Fruit fly (Drosophila melanogaster) whole organism, prepupa: ENCODE data around the gene CG9205.

Experiments
- Blimp-1 ChIP-seq: fragments of 200-800 bp; sonication (Bioruptor generic); optimal IDR thresholded peaks from 3 replicates; lab custom pipeline; 2017; ENCODE audit warnings: missing biosample characterization, missing genetic modification characterization, mild to moderate bottlenecking, moderate library complexity, missing genetic modification reagents
- CG10631 ChIP-seq: fragments of 200-800 bp; sonication (Bioruptor generic); optimal IDR thresholded peaks from 2 replicates; lab custom pipeline; 2016; ENCODE audit warnings: missing biosample characterization, missing genetic modification characterization
- CG10669 ChIP-seq: fragments of 200-800 bp; sonication (Bioruptor generic); optimal IDR thresholded peaks from 3 replicates; lab custom pipeline; 2018; ENCODE audit warnings: missing biosample characterization, mild to moderate bottlenecking, missing genetic modification characterization, moderate library complexity
- CG11294 ChIP-seq: fragments of 200-800 bp; sonication (Bioruptor generic); IDR thresholded peaks from 2 replicates; pipeline ENCODE4 v1.3.6; 2022; ENCODE audit warnings: missing biosample characterization, missing genetic modification characterization
- CG11762 ChIP-seq: fragments of 200-800 bp; sonication (Bioruptor generic); optimal IDR thresholded peaks from 3 replicates; lab custom pipeline; 2016; ENCODE audit warnings: missing biosample characterization, missing genetic modification characterization; ENCODE audit not compliant: insufficient read depth
- CG11902 ChIP-seq: fragments of 200-800 bp; sonication (Bioruptor generic); optimal IDR thresholded peaks from 3 replicates; lab custom pipeline; 2016; ENCODE audit warnings: missing biosample characterization, missing genetic modification characterization
- CG15336 ChIP-seq: fragments of 200-800 bp; sonication (Bioruptor generic); IDR thresholded peaks from 2 replicates; pipeline ENCODE4 v1.3.6; 2022; ENCODE audit warnings: missing biosample characterization, missing genetic modification characterization
- CG1621 ChIP-seq: fragments of 200-800 bp; sonication (Bioruptor generic); optimal IDR thresholded peaks from 3 replicates; lab custom pipeline; 2018; ENCODE audit warnings: missing biosample characterization, mild to moderate bottlenecking, missing genetic modification characterization
- CG16779 ChIP-seq: fragments of 200-800 bp; sonication (Bioruptor generic); optimal IDR thresholded peaks from 3 replicates; lab custom pipeline; 2017; ENCODE audit warnings: missing biosample characterization, mild to moderate bottlenecking, missing genetic modification characterization
- CG31627 ChIP-seq: fragments of 200-800 bp; sonication (Bioruptor generic); optimal IDR thresholded peaks from 3 replicates; lab custom pipeline; 2016; ENCODE audit warnings: missing biosample characterization, missing genetic modification characterization
- CG32006 ChIP-seq: fragments of 200-800 bp; sonication (Bioruptor generic); optimal IDR thresholded peaks from 3 replicates; lab custom pipeline; 2017; ENCODE audit warnings: missing biosample characterization, mild to moderate bottlenecking, missing genetic modification characterization
- CG34406 ChIP-seq: fragments of 200-800 bp; sonication (Bioruptor generic); optimal IDR thresholded peaks from 3 replicates; lab custom pipeline; 2016; ENCODE audit warnings: missing biosample characterization, missing genetic modification characterization
- CG3919 ChIP-seq: fragments of 200-800 bp; sonication (Bioruptor generic); optimal IDR thresholded peaks from 3 replicates; lab custom pipeline; 2016; ENCODE audit warnings: missing biosample characterization, missing genetic modification characterization
- CG4318 ChIP-seq: fragments of 200-800 bp; sonication (Bioruptor generic); optimal IDR thresholded peaks from 3 replicates; lab custom pipeline; 2017; ENCODE audit warnings: missing biosample characterization, mild to moderate bottlenecking, missing genetic modification characterization
- CG6163 ChIP-seq: fragments of 200-800 bp; sonication (Bioruptor generic); IDR thresholded peaks from 3 replicates; pipeline ENCODE4 v1.3.6; 2022; ENCODE audit warnings: missing biosample characterization, missing genetic modification characterization
- CG6276 ChIP-seq: fragments of 200-800 bp; sonication (Bioruptor generic); optimal IDR thresholded peaks from 2 replicates; lab custom pipeline; 2017; ENCODE audit warnings: missing biosample characterization, mild to moderate bottlenecking, missing genetic modification characterization
- CG6792 ChIP-seq: fragments of 200-800 bp; sonication (Bioruptor generic); optimal IDR thresholded peaks from 3 replicates; lab custom pipeline; 2016; ENCODE audit warnings: missing biosample characterization, missing genetic modification characterization
- CG6808 ChIP-seq: fragments of 200-800 bp; sonication (Bioruptor generic); optimal IDR thresholded peaks from 3 replicates; lab custom pipeline; 2017; ENCODE audit warnings: missing biosample characterization, missing genetic modification characterization, mild to moderate bottlenecking, moderate library complexity, missing genetic modification reagents
- CG6854 ChIP-seq: fragments of 200-800 bp; sonication (Bioruptor generic); optimal IDR thresholded peaks from 2 replicates; lab custom pipeline; 2017; ENCODE audit warnings: missing biosample characterization, mild to moderate bottlenecking, missing genetic modification characterization
- CG8119 ChIP-seq: fragments of 200-800 bp; sonication (Bioruptor generic); IDR thresholded peaks from 3 replicates; pipeline ENCODE4 v1.3.6; 2022; ENCODE audit warnings: missing biosample characterization, missing genetic modification characterization
- CG8632 ChIP-seq: fragments of 200-800 bp; sonication (Bioruptor generic); optimal IDR thresholded peaks from 3 replicates; lab custom pipeline; 2016; ENCODE audit warnings: missing biosample characterization, missing genetic modification characterization
- CG9139 ChIP-seq: fragments of 200-800 bp; sonication (Bioruptor generic); optimal IDR thresholded peaks from 3 replicates; lab custom pipeline; 2017; ENCODE audit warnings: missing biosample characterization, mild to moderate bottlenecking, missing genetic modification characterization
- Eip75B ChIP-seq: fragments of 200-800 bp; sonication (Bioruptor generic); optimal IDR thresholded peaks from 3 replicates; lab custom pipeline; 2016; ENCODE audit warnings: missing biosample characterization, missing genetic modification characterization
- Eip78C ChIP-seq: fragments of 200-800 bp; sonication (Bioruptor generic); peaks from one replicate; lab custom pipeline; 2016; ENCODE audit warnings: missing biosample characterization, missing genetic modification characterization
- Eip93F ChIP-seq: fragments of 200-800 bp; sonication (Bioruptor generic); optimal IDR thresholded peaks from 2 replicates; lab custom pipeline; 2016; ENCODE audit warnings: missing biosample characterization, mild to moderate bottlenecking, missing genetic modification characterization
- Ets21C ChIP-seq: fragments of 200-800 bp; sonication (Bioruptor generic); optimal IDR thresholded peaks from 3 replicates; lab custom pipeline; 2016; ENCODE audit warnings: missing biosample characterization, missing genetic modification characterization
- Ets96B ChIP-seq: fragments of 200-800 bp; optimal IDR thresholded peaks from 2 replicates; lab custom pipeline; 2019; ENCODE audit warnings: missing biosample characterization, mild to moderate bottlenecking, missing genetic modification characterization, moderate library complexity
- Gug ChIP-seq: fragments of 200-800 bp; sonication (Bioruptor generic); IDR thresholded peaks from 2 replicates; pipeline ENCODE4 v1.3.6; 2022; ENCODE audit warnings: missing biosample characterization, missing genetic modification characterization
- Hr38 ChIP-seq: sonication (Bioruptor generic); optimal IDR thresholded peaks from 2 replicates; lab custom pipeline; 2016; ENCODE audit warnings: missing biosample characterization, missing genetic modification characterization
- Hr39 ChIP-seq: fragments of 200-800 bp; sonication (Bioruptor generic); optimal IDR thresholded peaks from 2 replicates; lab custom pipeline; 2016; ENCODE audit warnings: missing biosample characterization, missing genetic modification characterization
- Hr4 ChIP-seq: fragments of 200-800 bp; sonication (Bioruptor generic); optimal IDR thresholded peaks from 3 replicates; lab custom pipeline; 2016; ENCODE audit warnings: missing biosample characterization, missing genetic modification characterization
- Lpt ChIP-seq: fragments of 200-800 bp; sonication (Bioruptor generic); optimal IDR thresholded peaks from 3 replicates; lab custom pipeline; 2016; ENCODE audit warnings: missing biosample characterization, missing genetic modification characterization
- Met ChIP-seq: fragments of 200-800 bp; sonication (Bioruptor generic); optimal IDR thresholded peaks from 3 replicates; lab custom pipeline; 2016; ENCODE audit warnings: missing biosample characterization, missing genetic modification characterization
- OdsH ChIP-seq: fragments of 200-800 bp; sonication (Bioruptor generic); optimal IDR thresholded peaks from 3 replicates; lab custom pipeline; 2016; ENCODE audit warnings: missing biosample characterization, missing genetic modification characterization
- Sox102F ChIP-seq: fragments of 200-800 bp; sonication (Bioruptor generic); optimal IDR thresholded peaks from 2 replicates; lab custom pipeline; 2016; ENCODE audit warnings: missing biosample characterization, mild to moderate bottlenecking, missing genetic modification characterization
- Sox14 ChIP-seq: fragments of 200-800 bp; sonication (Bioruptor generic); optimal IDR thresholded peaks from 3 replicates; lab custom pipeline; 2016; ENCODE audit warnings: missing biosample characterization, missing genetic modification characterization
- Sox15 ChIP-seq: fragments of 200-800 bp; sonication (Bioruptor generic); optimal IDR thresholded peaks from 3 replicates; lab custom pipeline; 2016; ENCODE audit warnings: missing biosample characterization, missing genetic modification characterization
- achi ChIP-seq: fragments of 200-800 bp; sonication (Bioruptor generic); optimal IDR thresholded peaks from 3 replicates; lab custom pipeline; 2016; ENCODE audit warnings: missing biosample characterization, missing genetic modification characterization
- acj6 ChIP-seq: fragments of 200-800 bp; sonication (Bioruptor generic); optimal IDR thresholded peaks from 3 replicates; lab custom pipeline; 2016; ENCODE audit warnings: missing biosample characterization, missing genetic modification characterization
- cyc ChIP-seq: fragments of 200-800 bp; sonication (Bioruptor generic); optimal IDR thresholded peaks from 3 replicates; lab custom pipeline; 2016; ENCODE audit warnings: missing biosample characterization, missing genetic modification characterization
- eg ChIP-seq: fragments of 200-800 bp; sonication (Bioruptor generic); IDR thresholded peaks from 3 replicates; pipeline ENCODE4 v1.3.6; 2022; ENCODE audit warnings: missing biosample characterization, missing genetic modification characterization
- esn ChIP-seq: fragments of 200-800 bp; sonication (Bioruptor generic); optimal IDR thresholded peaks from 2 replicates; lab custom pipeline; 2016; ENCODE audit warnings: missing biosample characterization, mild to moderate bottlenecking, missing genetic modification characterization, moderate library complexity
- fd59A ChIP-seq: fragments of 200-800 bp; sonication (Bioruptor generic); optimal IDR thresholded peaks from 2 replicates; lab custom pipeline; 2017; ENCODE audit warnings: missing biosample characterization, mild to moderate bottlenecking, missing genetic modification characterization, missing genetic modification reagents
- fd85E ChIP-seq: fragments of 200-800 bp; sonication (Bioruptor generic); optimal IDR thresholded peaks from 3 replicates; lab custom pipeline; 2016; ENCODE audit warnings: missing biosample characterization, missing genetic modification characterization
- fkh ChIP-seq: fragments of 200-800 bp; sonication (Bioruptor generic); optimal IDR thresholded peaks from 3 replicates; lab custom pipeline; 2017; ENCODE audit warnings: missing biosample characterization, mild to moderate bottlenecking, missing genetic modification characterization, moderate library complexity
- lz ChIP-seq: fragments of 200-800 bp; sonication (Bioruptor generic); optimal IDR thresholded peaks from 3 replicates; lab custom pipeline; 2016; ENCODE audit warnings: missing biosample characterization, missing genetic modification characterization
- net ChIP-seq: fragments of 200-800 bp; sonication (Bioruptor generic); optimal IDR thresholded peaks from 3 replicates; lab custom pipeline; 2016; ENCODE audit warnings: missing biosample characterization, missing genetic modification characterization
- pdm3 ChIP-seq: fragments of 200-800 bp; sonication (Bioruptor generic); optimal IDR thresholded peaks from 3 replicates; lab custom pipeline; 2016; ENCODE audit warnings: missing biosample characterization, missing genetic modification characterization
- spab ChIP-seq: fragments of 200-800 bp; sonication (Bioruptor generic); optimal IDR thresholded peaks from 2 replicates; lab custom pipeline; 2017; ENCODE audit warnings: missing biosample characterization, mild to moderate bottlenecking, missing genetic modification characterization, missing genetic modification reagents
- ss ChIP-seq, 2 experiments: fragments of 200-800 bp; sonication (Bioruptor generic); optimal IDR thresholded peaks; 2 replicates in 1 of 2; 3 replicates in 1 of 2; lab custom pipeline; 2017 to 2018; ENCODE audit warnings: mild to moderate bottlenecking in 2 of 2, missing biosample characterization in 2 of 2, missing genetic modification characterization in 2 of 2, moderate library complexity in 1 of 2
- topi ChIP-seq: fragments of 200-800 bp; sonication (Bioruptor generic); optimal IDR thresholded peaks from 3 replicates; lab custom pipeline; 2016; ENCODE audit warnings: missing biosample characterization, missing genetic modification characterization
- vri ChIP-seq: fragments of 200-800 bp; sonication (Bioruptor generic); optimal IDR thresholded peaks from 3 replicates; lab custom pipeline; 2016; ENCODE audit warnings: missing biosample characterization, mild to moderate bottlenecking, missing genetic modification characterization

The CG9205 gene

DNA sequence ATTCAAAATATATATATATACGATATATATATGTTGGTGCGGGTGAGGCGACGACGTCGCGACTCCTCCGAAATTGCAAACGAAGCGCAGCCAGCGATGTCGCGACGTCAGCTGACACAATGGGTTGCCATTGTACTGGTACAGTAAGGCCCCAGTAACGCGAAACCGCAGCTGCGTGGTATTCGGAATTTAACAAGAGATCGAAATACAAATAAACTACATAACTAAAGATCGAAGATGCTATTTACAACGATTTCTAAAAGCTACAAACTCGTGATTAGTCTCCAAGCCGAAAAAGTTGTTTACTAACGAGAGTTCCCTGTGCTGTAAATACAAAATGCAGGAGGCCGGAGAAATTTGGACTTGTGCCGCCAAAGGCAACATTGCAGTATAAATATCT lies 1.9 kb upstream of the CG9205 start:
- TF ChIP-seq Gug (GFP tag; lab: Robert Waterston, UW) (peak; percentile 91), OdsH (GFP tag; lab: Kevin White, UChicago) (peak; percentile 97), fd85E (GFP tag; lab: Kevin White, UChicago) (peak; percentile 79), Sox102F (GFP tag; lab: Kevin White, UChicago) (peak; percentile 97), CG6792 (peak; percentile 97), CG15336 (GFP tag; lab: Robert Waterston, UW) (peak; percentile 96), Hr38 (GFP tag; lab: Kevin White, UChicago) (peak; percentile 42), CG9139 (GFP tag; lab: Kevin White, UChicago) (peak; percentile 78), Sox15 (GFP tag; lab: Kevin White, UChicago) (peak; percentile 97), CG6808 (GFP tag; lab: Kevin White, UChicago) (peak; percentile 91), CG6276 (GFP tag; lab: Kevin White, UChicago) (peak; percentile 84), CG11294 (GFP tag; lab: Robert Waterston, UW) (peak; percentile 88), Blimp-1 (GFP tag; lab: Kevin White, UChicago) (peak; percentile 83), fkh (GFP tag; lab: Kevin White, UChicago) (no peak), fd59A (GFP tag; lab: Kevin White, UChicago) (peak; percentile 92), Eip78C (GFP tag; lab: Kevin White, UChicago) (peak; percentile 98), CG10631 (GFP tag; lab: Kevin White, UChicago) (peak; percentile 94), net (GFP tag; lab: Kevin White, UChicago) (peak; percentile 96), Sox14 (GFP tag; lab: Kevin White, UChicago) (peak; percentile 98), CG6854 (GFP tag; lab: Kevin White, UChicago) (peak; percentile 92), topi (GFP tag; lab: Kevin White, UChicago) (peak; percentile 97), pdm3 (peak; percentile 97), CG34406 (peak; percentile 96), CG10669 (GFP tag; lab: Kevin White, UChicago) (peak; percentile 93), Eip93F (GFP tag; lab: Kevin White, UChicago) (peak; percentile 91), Met (peak; percentile 98), Hr4 (peak; percentile 97), CG8119 (GFP tag; lab: Robert Waterston, UW) (peak; percentile 95), CG32006 (peak; percentile 95), lz (GFP tag; lab: Kevin White, UChicago) (peak; percentile 97), Ets96B (tag; lab: Kevin White, UChicago) (peak; percentile 93), CG3919 (peak; percentile 97), Hr39 (peak; percentile 98), vri (GFP tag; lab: Kevin White, UChicago) (peak; percentile 94), CG11762 (GFP tag; lab: Kevin White, UChicago) (peak; percentile 92), eg (GFP tag; lab: Robert Waterston, UW) (peak; percentile 96), acj6 (GFP tag; lab: Kevin White, UChicago) (peak; percentile 98), CG8632 (GFP tag; lab: Kevin White, UChicago) (peak; percentile 96), Eip75B (GFP tag; lab: Kevin White, UChicago) (peak; percentile 95), CG16779 (tag; lab: Kevin White, UChicago) (peak; percentile 76), esn (peak; percentile 98), achi (peak; percentile 94), Lpt (GFP tag; lab: Kevin White, UChicago) (peak; percentile 88), ss (GFP tag; optimal IDR thresholded peaks at IDR 0.05; lab: Kevin White, UChicago) (peak; percentile 75 to 90), Ets21C (peak; percentile 96), CG6163 (peak; percentile 98), CG1621 (peak; percentile 94), CG11902 (GFP tag; lab: Kevin White, UChicago) (peak; percentile 97), CG31627 (peak; percentile 98), spab (GFP tag; lab: Kevin White, UChicago) (peak; percentile 91), cyc (peak; percentile 98), CG4318 (GFP tag; lab: Kevin White, UChicago) (peak; percentile 88)
